Fruit fly (Drosophila melanogaster) S2 (cell line): ENCODE measurements around the gene mre11.

Experiments
- CG8478 ChIP-seq: fragments of >200 bp; optimal IDR thresholded peaks from 2 replicates; lab custom pipeline; 2018
- CTCF ChIP-seq, 2 experiments: fragments of >200 bp; optimal IDR thresholded peaks; 2 replicates each; lab custom pipeline; 2018

- no peak for TF ChIP-seq CTCF (optimal IDR thresholded peaks at IDR 0.05; lab: Kevin White, UChicago)
- TF ChIP-seq CG8478 (lab: Kevin White, UChicago): no peak
These were observed 42.0 kb downstream of the mre11 start for dm6 chr2L:11323917-11324316.
